Worm (Caenorhabditis elegans) whole organism, midembryonic: ENCODE data around the gene F21G4.5.

ENCODE experiments used
- T22C8.4 ChIP-seq: fragments of 200-800 bp; sonication (Bioruptor generic); IDR thresholded peaks from 2 replicates; pipeline ENCODE4 v1.3.6; 2022; ENCODE audit warnings: missing genetic modification characterization, missing compliant biosample characterization
- flt-1 ChIP-seq: fragments of 200-800 bp; sonication (Bioruptor generic); IDR thresholded peaks from 2 replicates; pipeline ENCODE4 v1.3.6; 2022; ENCODE audit warnings: missing genetic modification characterization, missing compliant biosample characterization
- klf-2 ChIP-seq: fragments of 200-800 bp; sonication (Bioruptor generic); conservative IDR thresholded peaks from 2 replicates; pipeline ENCODE4 v1.3.6; 2022; ENCODE audit warnings: missing genetic modification reagents, missing genetic modification characterization, missing compliant biosample characterization
- med-1 ChIP-seq: sonication (generic microtip); optimal IDR thresholded peaks from 2 replicates; lab custom pipeline; 2017; ENCODE audit warnings: missing genetic modification characterization, mild to moderate bottlenecking, missing compliant biosample characterization, antibody characterized with exemption, missing genetic modification reagents; ENCODE audit not compliant: insufficient read depth
- ref-1 ChIP-seq: fragments of 200-800 bp; sonication (Bioruptor generic); conservative IDR thresholded peaks from 2 replicates; pipeline ENCODE4 v1.3.6; 2022; ENCODE audit warnings: missing genetic modification reagents, missing genetic modification characterization, missing compliant biosample characterization
- ztf-29 ChIP-seq: fragments of 200-800 bp; sonication (Bioruptor generic); IDR thresholded peaks from 2 replicates; pipeline ENCODE4 v1.3.6; 2022; ENCODE audit warnings: missing genetic modification reagents, missing genetic modification characterization, missing compliant biosample characterization

DNA sequence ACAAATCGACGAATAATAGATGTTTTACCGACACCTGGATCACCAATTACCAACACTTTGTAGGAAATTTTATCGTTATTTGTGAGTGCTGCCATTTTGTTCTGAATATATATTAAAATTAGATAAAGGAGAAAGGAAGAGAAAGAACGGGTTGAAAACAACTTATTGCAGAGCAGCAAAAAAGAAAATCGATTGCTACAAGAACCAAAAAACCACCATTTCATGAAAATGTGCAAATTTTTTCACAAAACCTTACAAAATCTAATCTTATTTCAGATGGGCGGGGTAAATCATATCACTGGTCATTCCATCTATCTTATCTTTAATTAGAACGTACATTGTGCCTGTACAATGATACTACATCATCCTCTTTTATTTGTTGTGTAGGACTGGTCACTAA lies 23.8 kb upstream of the F21G4.5 start, which contains the start of gene glo-1:
- TF ChIP-seq flt-1 = no peak
- no peak for TF ChIP-seq ref-1 (GFP tag; lab: Robert Waterston, UW)
- no peak for TF ChIP-seq T22C8.4 (GFP tag; lab: Robert Waterston, UW)
- no peak for TF ChIP-seq med-1 (GFP tag; lab: Kevin White, UChicago)
- no peak for TF ChIP-seq ztf-29 (GFP tag; lab: Robert Waterston, UW)
- TF ChIP-seq klf-2 (GFP tag; lab: Robert Waterston, UW) = no peak
